Worm (Caenorhabditis elegans) whole organism, L4 larva: ENCODE measurements around the gene pycr-1.

Experiments
- D1046.2 ChIP-seq: fragments of 200-800 bp; sonication (Bioruptor generic); IDR thresholded peaks from 2 replicates; pipeline ENCODE4 v1.3.6; 2022; ENCODE audit warnings: missing genetic modification characterization, missing compliant biosample characterization
- F37D6.2 ChIP-seq: sonication (generic microtip); optimal IDR thresholded peaks from 2 replicates; lab custom pipeline; 2016; ENCODE audit warnings: mild to moderate bottlenecking, missing genetic modification characterization, missing compliant biosample characterization
- T26A8.4 ChIP-seq: fragments of 200-800 bp; sonication (Bioruptor generic); IDR thresholded peaks from 2 replicates; pipeline ENCODE4 v1.3.6; 2022; ENCODE audit warnings: missing genetic modification characterization, missing compliant biosample characterization
- ZK337.2 ChIP-seq: fragments of 200-800 bp; sonication (Bioruptor generic); IDR thresholded peaks from 2 replicates; pipeline ENCODE4 v1.3.6; 2022; ENCODE audit warnings: missing genetic modification reagents, missing genetic modification characterization, missing compliant biosample characterization
- aha-1 ChIP-seq: fragments of 150-350 bp; peaks from one replicate; lab custom pipeline; 2014; ENCODE audit warnings: missing biosample characterization, missing genetic modification characterization
- attf-4 ChIP-seq: sonication (generic microtip); optimal IDR thresholded peaks from 3 replicates; lab custom pipeline; 2017; ENCODE audit warnings: missing biosample characterization, missing genetic modification characterization
- ceh-62 ChIP-seq: sonication (generic microtip); optimal IDR thresholded peaks from 2 replicates; lab custom pipeline; 2017; ENCODE audit warnings: missing biosample characterization, missing genetic modification characterization
- ces-1 ChIP-seq: fragments of 150-350 bp; sonication (generic microtip); optimal IDR thresholded peaks from 4 replicates; lab custom pipeline; 2014; ENCODE audit warnings: missing biosample characterization, missing genetic modification reagents, missing genetic modification characterization
- ctbp-1 ChIP-seq: fragments of 200-800 bp; sonication (Bioruptor generic); IDR thresholded peaks from 2 replicates; pipeline ENCODE4 v1.3.6; 2022; ENCODE audit warnings: missing genetic modification reagents, missing genetic modification characterization, missing compliant biosample characterization
- daf-12 ChIP-seq: fragments of 150-350 bp; optimal IDR thresholded peaks from 2 replicates; lab custom pipeline; 2014; ENCODE audit warnings: missing biosample characterization, missing genetic modification reagents, missing genetic modification characterization
- daf-16 ChIP-seq, 3 experiments: sonication (generic microtip); optimal IDR thresholded peaks; 2 replicates each; lab custom pipeline; 2016 to 2017; ENCODE audit warnings: missing genetic modification characterization in 3 of 3, missing genetic modification reagents in 3 of 3, mild to moderate bottlenecking in 2 of 3, missing compliant biosample characterization in 2 of 3, missing biosample characterization in 1 of 3, moderate library complexity in 1 of 3
- daf-19 ChIP-seq: fragments of 200-800 bp; sonication (Bioruptor generic); conservative IDR thresholded peaks from 2 replicates; pipeline ENCODE4 v1.3.6; 2022; ENCODE audit warnings: missing genetic modification characterization, missing compliant biosample characterization
- dve-1 ChIP-seq: sonication (generic microtip); optimal IDR thresholded peaks from 2 replicates; lab custom pipeline; 2017; ENCODE audit warnings: antibody characterized with exemption, mild to moderate bottlenecking, missing genetic modification characterization, missing compliant biosample characterization; ENCODE audit not compliant: insufficient read depth
- fkh-10 ChIP-seq: fragments of 150-350 bp; optimal IDR thresholded peaks from 2 replicates; lab custom pipeline; 2014; ENCODE audit warnings: missing biosample characterization, missing genetic modification reagents, missing genetic modification characterization
- gei-8 ChIP-seq: fragments of 200-800 bp; sonication (Bioruptor generic); optimal IDR thresholded peaks from 2 replicates; lab custom pipeline; 2018; ENCODE audit warnings: mild to moderate bottlenecking, missing genetic modification characterization, missing compliant biosample characterization
- hif-1 ChIP-seq, 2 experiments: sonication (generic microtip); optimal IDR thresholded peaks; 2 replicates each; lab custom pipeline; 2016 to 2017; ENCODE audit warnings: missing compliant biosample characterization in 2 of 2, missing genetic modification characterization in 2 of 2, missing genetic modification reagents in 2 of 2, missing genotype in 2 of 2, mild to moderate bottlenecking in 1 of 2
- hlh-11 ChIP-seq: fragments of 200-800 bp; sonication (Bioruptor generic); optimal IDR thresholded peaks from 2 replicates; lab custom pipeline; 2018; ENCODE audit warnings: mild to moderate bottlenecking, missing genetic modification characterization, missing compliant biosample characterization
- hmg-1.1 ChIP-seq: fragments of 200-800 bp; sonication (Bioruptor generic); IDR thresholded peaks from 2 replicates; pipeline ENCODE4 v1.3.6; 2022; ENCODE audit warnings: missing genetic modification reagents, missing genetic modification characterization, missing compliant biosample characterization
- lim-7 ChIP-seq: fragments of 200-800 bp; sonication (Bioruptor generic); IDR thresholded peaks from 2 replicates; pipeline ENCODE4 v1.3.6; 2022; ENCODE audit warnings: missing genetic modification characterization, missing compliant biosample characterization
- lin-39 ChIP-seq: fragments of 150-350 bp; optimal IDR thresholded peaks from 2 replicates; lab custom pipeline; 2014; ENCODE audit warnings: missing biosample characterization, missing genetic modification reagents, missing genetic modification characterization
- lsy-2 ChIP-seq, 2 experiments: fragments of 150-350 bp in 1 of 2; sonication (generic microtip) in 1 of 2; optimal IDR thresholded peaks; 2 replicates each; lab custom pipeline; 2014 to 2017; ENCODE audit warnings: missing biosample characterization in 2 of 2, missing genetic modification characterization in 2 of 2
- mdl-1 ChIP-seq, 2 experiments: fragments of 150-350 bp in 1 of 2; sonication (generic microtip) in 1 of 2; optimal IDR thresholded peaks; 2 replicates each; lab custom pipeline; 2014 to 2017; ENCODE audit warnings: missing biosample characterization in 2 of 2, missing genetic modification characterization in 2 of 2
- nhr-11 ChIP-seq: fragments of 150-350 bp; optimal IDR thresholded peaks from 2 replicates; lab custom pipeline; 2014; ENCODE audit warnings: missing biosample characterization, missing genetic modification characterization
- nhr-111 ChIP-seq: fragments of 200-800 bp; sonication (Bioruptor generic); optimal IDR thresholded peaks from 2 replicates; lab custom pipeline; 2018; ENCODE audit warnings: mild to moderate bottlenecking, missing genetic modification characterization, missing compliant biosample characterization
- nhr-237 ChIP-seq: sonication (generic microtip); optimal IDR thresholded peaks from 2 replicates; lab custom pipeline; 2017; ENCODE audit warnings: missing biosample characterization, missing genetic modification characterization
- php-3 ChIP-seq: fragments of 200-800 bp; sonication (Bioruptor generic); IDR thresholded peaks from 2 replicates; pipeline ENCODE4 v1.3.6; 2022; ENCODE audit warnings: missing genetic modification reagents, missing genetic modification characterization, missing compliant biosample characterization
- sdz-12 ChIP-seq: fragments of 200-800 bp; sonication (Bioruptor generic); optimal IDR thresholded peaks from 2 replicates; lab custom pipeline; 2018; ENCODE audit warnings: mild to moderate bottlenecking, missing genetic modification characterization, missing compliant biosample characterization
- snpc-1.2 ChIP-seq: fragments of 200-800 bp; sonication (Bioruptor generic); IDR thresholded peaks from 2 replicates; pipeline ENCODE4 v1.3.6; 2022; ENCODE audit warnings: missing genetic modification reagents, missing genetic modification characterization, missing compliant biosample characterization
- snpc-4 ChIP-seq: fragments of 150-350 bp; optimal IDR thresholded peaks from 2 replicates; lab custom pipeline; 2014; ENCODE audit warnings: missing biosample characterization, missing genetic modification characterization
- unc-62 ChIP-seq, 3 experiments: fragments of 150-350 bp in 1 of 3; sonication (generic microtip); optimal IDR thresholded peaks in 2 of 3; peaks in 1 of 3; 1 replicate in 1 of 3; 2 replicates in 2 of 3; lab custom pipeline; 2014 to 2017; ENCODE audit warnings: missing biosample characterization in 3 of 3, missing genetic modification characterization in 3 of 3, missing genetic modification reagents in 3 of 3, missing genotype in 1 of 3
- vab-7 ChIP-seq: fragments of 200-800 bp; sonication (Bioruptor generic); IDR thresholded peaks from 2 replicates; pipeline ENCODE4 v1.3.6; 2022; ENCODE audit warnings: missing genetic modification reagents, missing genetic modification characterization, missing compliant biosample characterization
- zag-1 ChIP-seq: fragments of 150-350 bp; optimal IDR thresholded peaks from 2 replicates; lab custom pipeline; 2014; ENCODE audit warnings: missing biosample characterization, missing genetic modification characterization
- zfp-2 ChIP-seq: sonication (generic microtip); optimal IDR thresholded peaks from 2 replicates; lab custom pipeline; 2016; ENCODE audit warnings: mild to moderate bottlenecking, missing genetic modification characterization, missing compliant biosample characterization
- zip-11 ChIP-seq: fragments of 200-800 bp; sonication (Bioruptor generic); IDR thresholded peaks from 2 replicates; pipeline ENCODE4 v1.3.6; 2022; ENCODE audit warnings: missing genetic modification characterization, missing compliant biosample characterization
- zip-2 ChIP-seq: fragments of 150-350 bp; optimal IDR thresholded peaks from 2 replicates; lab custom pipeline; 2014; ENCODE audit warnings: missing biosample characterization, missing genetic modification characterization
- ztf-7 ChIP-seq: fragments of 150-350 bp; optimal IDR thresholded peaks from 2 replicates; lab custom pipeline; 2014; ENCODE audit warnings: missing biosample characterization, missing genetic modification characterization

pycr-1 gene

DNA sequence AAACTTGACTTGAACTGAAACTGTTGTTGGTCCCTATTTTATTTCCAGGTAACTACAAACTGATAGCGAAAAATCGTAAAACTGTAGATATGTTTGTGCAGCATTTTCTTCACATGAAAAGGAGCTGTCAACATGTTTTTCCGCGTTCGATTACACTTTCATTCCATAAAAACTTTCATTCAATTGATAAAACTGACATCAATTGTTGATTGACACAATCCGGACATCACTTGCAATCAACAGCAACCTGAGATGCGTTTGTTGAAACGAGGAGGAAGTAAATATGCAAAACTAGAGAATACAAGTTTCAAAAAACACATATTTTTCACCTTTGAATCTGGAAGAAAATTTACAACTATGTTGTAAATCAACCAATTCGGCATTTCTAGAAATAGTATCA, 50.7 kb downstream of the pycr-1 start (continued):
- TF ChIP-seq zag-1 (tag; lab: Kevin White, UChicago) = no peak
- TF ChIP-seq snpc-1.2 = no peak
- TF ChIP-seq zip-2 (tag; lab: Kevin White, UChicago) = no peak
- TF ChIP-seq ces-1 = no peak
- TF ChIP-seq nhr-11 = no peak
- no peak for TF ChIP-seq mdl-1 (tag; optimal IDR thresholded peaks at IDR 0.05; lab: Kevin White, UChicago)
- TF ChIP-seq zip-11 (GFP tag; lab: Robert Waterston, UW) = no peak
- no peak for TF ChIP-seq nhr-111
- TF ChIP-seq attf-4 (tag; lab: Kevin White, UChicago) = no peak
- no peak for TF ChIP-seq sdz-12 (GFP tag; lab: Kevin White, UChicago)
- TF ChIP-seq nhr-237 (tag; lab: Kevin White, UChicago) = no peak
- TF ChIP-seq vab-7 = no peak
- TF ChIP-seq D1046.2 (GFP tag; lab: Robert Waterston, UW) = no peak
- no peak for TF ChIP-seq ztf-7
- TF ChIP-seq gei-8 (GFP tag; lab: Kevin White, UChicago) = no peak
- TF ChIP-seq dve-1 (tag; lab: Kevin White, UChicago) = peak; percentile 82
- no peak for TF ChIP-seq ZK337.2 (GFP tag; lab: Robert Waterston, UW)
- TF ChIP-seq daf-19 (GFP tag; lab: Robert Waterston, UW) = no peak
- peak; percentile 61 for TF ChIP-seq hlh-11 (tag; lab: Kevin White, UChicago)
- TF ChIP-seq fkh-10 (GFP tag; lab: Kevin White, UChicago) = no peak
- no peak for TF ChIP-seq T26A8.4 (GFP tag; lab: Robert Waterston, UW)
- TF ChIP-seq daf-12 (tag; lab: Kevin White, UChicago) = no peak
- no peak for TF ChIP-seq lin-39 (tag; lab: Kevin White, UChicago)
- TF ChIP-seq ceh-62 (tag; lab: Kevin White, UChicago) = no peak
- peak in 1 of 2 experiments; percentile 56 for TF ChIP-seq daf-16 (GFP tag; optimal IDR thresholded peaks at IDR 0.05; lab: Kevin White, UChicago)
- TF ChIP-seq daf-16 (tag; optimal IDR thresholded peaks at IDR 0.05; lab: Kevin White, UChicago) = peak; percentile 100
- peak in 1 of 2 experiments; percentile 13 for TF ChIP-seq hif-1 (tag; optimal IDR thresholded peaks at IDR 0.05; lab: Kevin White, UChicago)

DNA sequence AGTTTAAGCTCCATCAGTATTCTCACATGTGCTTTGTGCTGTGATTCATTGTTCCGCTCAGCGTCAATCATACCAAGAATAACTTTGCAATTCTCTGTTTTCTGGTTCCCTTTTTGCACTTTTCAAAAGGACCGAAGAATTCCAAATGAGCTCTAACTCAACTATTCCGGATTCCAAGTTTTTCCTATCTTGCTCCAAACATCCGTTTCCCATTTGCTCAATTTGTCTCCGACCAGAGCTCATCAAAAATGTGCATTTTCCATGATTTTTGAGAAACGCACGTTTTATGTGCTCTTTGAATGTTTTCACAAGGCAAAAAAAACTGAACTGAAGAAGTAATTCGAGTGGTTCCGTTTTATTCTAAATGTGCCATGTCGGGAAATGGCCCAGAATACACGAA, 51.7 kb downstream of the pycr-1 start:
- TF ChIP-seq snpc-4 (tag; lab: Kevin White, UChicago) = no peak
- no peak for TF ChIP-seq hmg-1.1 (GFP tag; lab: Robert Waterston, UW)
- TF ChIP-seq lsy-2 (tag; optimal IDR thresholded peaks at IDR 0.05; lab: Kevin White, UChicago) = peak in 1 of 2 experiments; percentile 33
- TF ChIP-seq ceh-62 (tag; lab: Kevin White, UChicago) = no peak
- no peak for TF ChIP-seq F37D6.2 (tag; lab: Kevin White, UChicago)
- peak in 1 of 2 experiments; percentile 58 for TF ChIP-seq unc-62 (GFP tag; optimal IDR thresholded peaks at IDR 0.05 in 1 of 2; lab: Kevin White, UChicago)
- TF ChIP-seq unc-62 (tag; optimal IDR thresholded peaks at IDR 0.05; lab: Kevin White, UChicago) = no peak
- peak in 1 of 2 experiments; percentile 5 for TF ChIP-seq mdl-1 (tag; optimal IDR thresholded peaks at IDR 0.05; lab: Kevin White, UChicago)
- TF ChIP-seq zfp-2 (tag; lab: Kevin White, UChicago) = no peak
- TF ChIP-seq hif-1 (tag; optimal IDR thresholded peaks at IDR 0.05; lab: Kevin White, UChicago) = peak in 1 of 2 experiments; percentile 83
- TF ChIP-seq vab-7 = no peak
- no peak for TF ChIP-seq daf-16 (GFP tag; optimal IDR thresholded peaks at IDR 0.05; lab: Kevin White, UChicago)
- no peak for TF ChIP-seq daf-16 (tag; optimal IDR thresholded peaks at IDR 0.05; lab: Kevin White, UChicago)
- TF ChIP-seq php-3 (GFP tag; lab: Robert Waterston, UW) = no peak
- peak; percentile 62 for TF ChIP-seq aha-1 (tag; lab: Kevin White, UChicago)
- no peak for TF ChIP-seq lim-7 (GFP tag; lab: Robert Waterston, UW)
- TF ChIP-seq ctbp-1 (GFP tag; lab: Robert Waterston, UW) = 0 out of 2 replicates have a peak, but pooled peaks have one; percentile 26
